Worm (Caenorhabditis elegans) whole organism, L3 larva: ENCODE results near the gene ptrn-1.

Experiments used
- ZK546.5 ChIP-seq: sonication (generic microtip); optimal IDR thresholded peaks from 2 replicates; lab custom pipeline; 2017; ENCODE audit warnings: missing biosample characterization, missing genetic modification characterization
- elt-2 ChIP-seq: sonication (generic microtip); optimal IDR thresholded peaks from 2 replicates; lab custom pipeline; 2016; ENCODE audit warnings: missing genetic modification reagents, mild to moderate bottlenecking, missing genetic modification characterization, missing compliant biosample characterization
- elt-3 ChIP-seq, 3 experiments: fragments of 150-350 bp in 1 of 3; sonication (generic microtip) in 2 of 3; optimal IDR thresholded peaks; 2 replicates in 2 of 3; 4 replicates in 1 of 3; lab custom pipeline; 2014 to 2017; ENCODE audit warnings: missing biosample characterization in 3 of 3, missing genetic modification characterization in 3 of 3
- fos-1 ChIP-seq: fragments of 150-350 bp; optimal IDR thresholded peaks from 2 replicates; lab custom pipeline; 2014; ENCODE audit warnings: missing biosample characterization, missing genetic modification characterization
- hmg-11 ChIP-seq: sonication (generic microtip); optimal IDR thresholded peaks from 2 replicates; lab custom pipeline; 2016; ENCODE audit warnings: missing genetic modification characterization, missing compliant biosample characterization
- pha-4 ChIP-seq: fragments of 150-350 bp; optimal IDR thresholded peaks from 2 replicates; lab custom pipeline; 2014; ENCODE audit warnings: missing biosample characterization, missing genetic modification reagents, missing genetic modification characterization
- skn-1 ChIP-seq: fragments of 150-350 bp; optimal IDR thresholded peaks from 2 replicates; lab custom pipeline; 2014; ENCODE audit warnings: missing biosample characterization, missing genetic modification characterization
- snpc-4 ChIP-seq: fragments of 150-350 bp; optimal IDR thresholded peaks from 2 replicates; lab custom pipeline; 2014; ENCODE audit warnings: missing biosample characterization, missing genetic modification characterization
- tbx-2 ChIP-seq: sonication (generic microtip); optimal IDR thresholded peaks from 2 replicates; lab custom pipeline; 2016; ENCODE audit warnings: mild to moderate bottlenecking, missing genetic modification characterization, missing compliant biosample characterization

- TF ChIP-seq elt-3 (tag; optimal IDR thresholded peaks at IDR 0.05; lab: Kevin White, UChicago) (no peak), fos-1 (no peak), hmg-11 (no peak), ZK546.5 (no peak), tbx-2 (tag; lab: Kevin White, UChicago) (no peak), pha-4 (tag; lab: Kevin White, UChicago) (no peak), elt-2 (tag; lab: Kevin White, UChicago) (no peak), skn-1 (tag; lab: Kevin White, UChicago) (no peak), snpc-4 (tag; lab: Kevin White, UChicago) (no peak)
Observed at ce11 chrX:17059760-17060159, 29.7 kb upstream of the ptrn-1 start.
